Worm (Caenorhabditis elegans) whole organism, midembryonic: ENCODE measurements around the gene T09B9.5.

Experiments used
- T22C8.4 ChIP-seq: fragments of 200-800 bp; sonication (Bioruptor generic); IDR thresholded peaks from 2 replicates; pipeline ENCODE4 v1.3.6; 2022; ENCODE audit warnings: missing genetic modification characterization, missing compliant biosample characterization
- cog-1 ChIP-seq: sonication (generic microtip); optimal IDR thresholded peaks from 2 replicates; lab custom pipeline; 2016; ENCODE audit warnings: missing genetic modification characterization, missing compliant biosample characterization
- flt-1 ChIP-seq: fragments of 200-800 bp; sonication (Bioruptor generic); IDR thresholded peaks from 2 replicates; pipeline ENCODE4 v1.3.6; 2022; ENCODE audit warnings: missing genetic modification characterization, missing compliant biosample characterization
- klf-2 ChIP-seq: fragments of 200-800 bp; sonication (Bioruptor generic); conservative IDR thresholded peaks from 2 replicates; pipeline ENCODE4 v1.3.6; 2022; ENCODE audit warnings: missing genetic modification reagents, missing genetic modification characterization, missing compliant biosample characterization
- med-1 ChIP-seq: sonication (generic microtip); optimal IDR thresholded peaks from 2 replicates; lab custom pipeline; 2017; ENCODE audit warnings: missing genetic modification characterization, mild to moderate bottlenecking, missing compliant biosample characterization, antibody characterized with exemption, missing genetic modification reagents; ENCODE audit not compliant: insufficient read depth
- ref-1 ChIP-seq: fragments of 200-800 bp; sonication (Bioruptor generic); conservative IDR thresholded peaks from 2 replicates; pipeline ENCODE4 v1.3.6; 2022; ENCODE audit warnings: missing genetic modification reagents, missing genetic modification characterization, missing compliant biosample characterization
- tab-1 ChIP-seq: fragments of 200-800 bp; sonication (Bioruptor generic); IDR thresholded peaks from 2 replicates; pipeline ENCODE4 v1.3.6; 2022; ENCODE audit warnings: missing genetic modification characterization, missing compliant biosample characterization
- ztf-23 ChIP-seq: fragments of 200-800 bp; sonication (Bioruptor generic); IDR thresholded peaks from 2 replicates; pipeline ENCODE4 v1.3.6; 2022; ENCODE audit warnings: missing genetic modification reagents, missing genetic modification characterization, missing compliant biosample characterization
- ztf-29 ChIP-seq: fragments of 200-800 bp; sonication (Bioruptor generic); IDR thresholded peaks from 2 replicates; pipeline ENCODE4 v1.3.6; 2022; ENCODE audit warnings: missing genetic modification reagents, missing genetic modification characterization, missing compliant biosample characterization

Gene T09B9.5

DNA sequence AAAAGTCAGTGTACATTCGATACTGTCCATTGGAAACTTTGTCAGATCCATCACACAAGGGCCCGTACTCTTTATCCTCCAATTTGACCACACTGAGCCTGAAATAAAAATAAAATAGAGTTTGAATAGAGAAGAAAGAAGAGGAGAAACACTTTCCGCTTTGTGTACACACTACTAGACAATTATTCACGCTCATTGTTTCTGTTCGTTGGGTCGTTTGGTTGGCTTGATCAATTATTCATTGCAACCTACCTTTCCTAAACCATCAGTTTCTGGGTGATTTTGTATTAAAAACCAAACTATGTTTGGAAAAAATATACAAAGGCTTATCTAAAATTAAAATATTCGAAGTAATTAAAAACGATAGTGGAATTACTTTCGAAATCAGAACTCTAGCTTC is 27.2 kb downstream of the T09B9.5 start:
- no peak for TF ChIP-seq T22C8.4 (GFP tag; lab: Robert Waterston, UW)
- TF ChIP-seq ztf-29 = no peak
- TF ChIP-seq klf-2 (GFP tag; lab: Robert Waterston, UW) = no peak
- no peak for TF ChIP-seq ztf-23 (GFP tag; lab: Robert Waterston, UW)
- no peak for TF ChIP-seq ref-1 (GFP tag; lab: Robert Waterston, UW)
- TF ChIP-seq med-1 = no peak
- no peak for TF ChIP-seq flt-1 (GFP tag; lab: Robert Waterston, UW)
- no peak for TF ChIP-seq cog-1
- no peak for TF ChIP-seq tab-1 (GFP tag; lab: Robert Waterston, UW)

ce11 chrX:9805426-9805825 is 27.8 kb downstream of the T09B9.5 start:
- TF ChIP-seq tab-1 (GFP tag; lab: Robert Waterston, UW) (no peak), flt-1 (GFP tag; lab: Robert Waterston, UW) (no peak), T22C8.4 (GFP tag; lab: Robert Waterston, UW) (no peak), med-1 (no peak), klf-2 (GFP tag; lab: Robert Waterston, UW) (no peak), ztf-23 (GFP tag; lab: Robert Waterston, UW) (no peak), ztf-29 (no peak), cog-1 (no peak), ref-1 (GFP tag; lab: Robert Waterston, UW) (no peak)

ce11 chrX:9807377-9808048 is 29.9 kb downstream of the T09B9.5 start, which contains the start of gene lgc-47:
Gene lgc-47 (minus strand): TSS chrX:9807662.
- TF ChIP-seq tab-1 (GFP tag; lab: Robert Waterston, UW) (no peak), ztf-29 (0 out of 2 replicates have a peak, but pooled peaks have one; percentile 35)

DNA sequence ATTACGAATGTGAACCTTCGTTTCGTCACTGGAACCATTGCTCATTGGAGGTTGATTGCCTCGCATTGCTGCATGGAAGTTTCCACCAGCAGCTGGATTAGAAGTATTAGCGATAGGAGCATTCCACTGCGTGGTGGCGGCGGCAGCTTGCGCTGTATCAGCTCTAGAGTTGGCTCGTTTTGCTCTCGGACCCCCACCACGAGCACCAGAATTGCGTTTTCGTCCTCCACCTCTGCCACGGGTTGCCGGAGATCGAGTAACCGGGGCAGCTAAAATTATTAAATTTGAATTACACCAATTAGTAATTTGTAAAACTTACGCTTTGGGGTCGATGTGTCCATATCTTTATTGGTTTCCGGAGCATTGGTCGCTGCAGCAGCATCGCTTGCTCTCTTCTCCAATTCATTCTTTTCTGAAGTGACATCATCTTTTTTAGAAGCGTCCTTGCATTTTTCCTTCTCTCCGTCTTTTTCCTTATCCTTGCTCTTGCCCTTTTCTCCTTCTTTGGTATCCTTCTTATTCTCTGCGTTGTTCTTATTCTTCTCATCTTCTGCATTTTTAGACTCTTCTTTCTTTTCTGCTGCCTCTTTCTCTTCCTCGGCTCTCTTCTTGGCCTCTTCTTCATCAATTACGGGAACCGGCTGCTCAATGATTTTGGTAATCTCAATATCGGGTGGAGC is 36.7 kb downstream of the T09B9.5 start:
- TF ChIP-seq ztf-23 (GFP tag; lab: Robert Waterston, UW) (no peak), med-1 (no peak), tab-1 (GFP tag; lab: Robert Waterston, UW) (no peak), T22C8.4 (GFP tag; lab: Robert Waterston, UW) (no peak)

- TF ChIP-seq T22C8.4 (GFP tag; lab: Robert Waterston, UW) (no peak), med-1 (no peak), ztf-23 (GFP tag; lab: Robert Waterston, UW) (no peak), klf-2 (GFP tag; lab: Robert Waterston, UW) (no peak), cog-1 (no peak), flt-1 (GFP tag; lab: Robert Waterston, UW) (no peak), ztf-29 (no peak), ref-1 (GFP tag; lab: Robert Waterston, UW) (no peak), tab-1 (GFP tag; lab: Robert Waterston, UW) (no peak)
Measured at ce11 chrX:9822173-9822572, 44.6 kb downstream of the T09B9.5 start, which contains the start of gene dpy-22. Gene dpy-22 (minus strand): TSS chrX:9822273.

DNA sequence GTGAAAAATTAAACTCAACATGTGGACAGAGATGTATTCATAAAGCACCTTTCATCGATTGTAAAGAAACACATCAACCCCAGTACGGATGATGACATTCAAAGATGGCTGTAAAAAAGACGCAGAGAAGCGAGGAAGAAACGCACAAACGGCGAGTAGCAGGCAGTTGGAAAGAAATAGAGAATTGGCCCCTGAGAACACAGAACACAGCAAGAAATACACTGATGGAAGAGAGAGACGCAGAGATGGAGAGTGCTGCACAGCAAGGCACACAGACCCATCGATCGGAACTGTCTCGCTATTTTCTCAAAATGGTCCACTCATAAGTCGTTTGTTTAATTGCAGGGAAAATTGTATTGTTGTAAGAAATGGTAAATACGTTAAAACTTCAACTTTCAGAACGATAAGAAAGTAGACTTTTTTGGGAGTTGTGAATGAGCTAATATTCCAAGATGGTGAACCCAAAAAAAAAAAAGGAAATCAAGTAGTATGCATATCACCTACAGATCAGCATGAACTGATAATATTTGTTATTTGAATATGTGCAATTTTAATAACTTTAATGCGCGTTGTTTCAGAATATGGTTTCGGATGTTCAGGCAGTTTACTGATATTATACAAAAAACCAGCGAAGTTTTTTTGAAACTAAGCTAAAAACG is 45.2 kb downstream of the T09B9.5 start:
- peak; percentile 44; the same call in 1 of the 2 replicates for TF ChIP-seq T22C8.4 (GFP tag; lab: Robert Waterston, UW)
- no peak for TF ChIP-seq flt-1 (GFP tag; lab: Robert Waterston, UW)
